Fruit fly (Drosophila melanogaster) whole organism, wandering third instar larva: ENCODE measurements around the gene flfl.
A peak's percentile ranks its signal among the peaks of the same experiment; 100 is the strongest.

ENCODE experiments used
- Abd-B ChIP-seq: fragments of >200 bp; optimal IDR thresholded peaks from 2 replicates; lab custom pipeline; 2017; ENCODE audit warnings: missing biosample characterization, missing genetic modification characterization
- CrebA ChIP-seq: fragments of 200-800 bp; sonication (Bioruptor generic); optimal IDR thresholded peaks from 2 replicates; lab custom pipeline; 2016; ENCODE audit warnings: missing biosample characterization, mild to moderate bottlenecking, missing genetic modification characterization, borderline replicate concordance
- Dfd ChIP-seq: fragments of >200 bp; optimal IDR thresholded peaks from 2 replicates; lab custom pipeline; 2017; ENCODE audit warnings: missing biosample characterization, missing genetic modification characterization
- Dif ChIP-seq: fragments of 200-275, 200-300 bp; sonication (Bioruptor generic); optimal IDR thresholded peaks from 2 replicates; lab custom pipeline; 2018; ENCODE audit warnings: missing biosample characterization, missing genetic modification characterization; ENCODE audit not compliant: partially characterized antibody
- GATAd ChIP-seq: sonication (Bioruptor generic); optimal IDR thresholded peaks from 2 replicates; lab custom pipeline; 2016; ENCODE audit warnings: missing biosample characterization, missing genetic modification characterization
- HLH106 ChIP-seq: fragments of 200-800 bp; optimal IDR thresholded peaks from 3 replicates; lab custom pipeline; 2019; ENCODE audit warnings: missing biosample characterization, mild to moderate bottlenecking, missing genetic modification characterization, moderate library complexity
- Hnf4 ChIP-seq: fragments of 200-800 bp; sonication (Bioruptor generic); optimal IDR thresholded peaks from 2 replicates; lab custom pipeline; 2016; ENCODE audit warnings: missing biosample characterization, mild to moderate bottlenecking, missing genetic modification characterization
- Hr78 ChIP-seq: fragments of >200 bp; optimal IDR thresholded peaks from 2 replicates; lab custom pipeline; 2017; ENCODE audit warnings: missing biosample characterization, missing genetic modification characterization
- Hr83 ChIP-seq: fragments of 200-300 bp; sonication (Bioruptor generic); optimal IDR thresholded peaks from 2 replicates; lab custom pipeline; 2016; ENCODE audit warnings: missing biosample characterization, mild to moderate bottlenecking, missing genetic modification characterization, moderate library complexity; ENCODE audit not compliant: poor library complexity, severe bottlenecking
- Jra ChIP-seq: sonication (Bioruptor generic); optimal IDR thresholded peaks from 2 replicates; lab custom pipeline; 2016; ENCODE audit warnings: missing biosample characterization, missing genetic modification characterization
- Mio ChIP-seq: sonication (Bioruptor generic); optimal IDR thresholded peaks from 2 replicates; lab custom pipeline; 2016; ENCODE audit warnings: missing biosample characterization, missing genetic modification characterization
- Myc ChIP-seq: fragments of >200 bp; optimal IDR thresholded peaks from 2 replicates; lab custom pipeline; 2017
- N ChIP-seq: fragments of >200 bp; optimal IDR thresholded peaks from 2 replicates; lab custom pipeline; 2018; ENCODE audit warnings: missing biosample characterization, missing external identifiers, missing genetic modification characterization
- OdsH ChIP-seq: fragments of 200-800 bp; sonication (Bioruptor generic); optimal IDR thresholded peaks from 2 replicates; lab custom pipeline; 2016; ENCODE audit warnings: missing biosample characterization, mild to moderate bottlenecking, missing genetic modification characterization
- Rel ChIP-seq, 2 experiments: fragments of 200-800 bp; sonication (Bioruptor generic) in 1 of 2; optimal IDR thresholded peaks; 2 replicates in 1 of 2; 3 replicates in 1 of 2; lab custom pipeline; 2016 to 2019; ENCODE audit warnings: mild to moderate bottlenecking in 2 of 2, missing biosample characterization in 2 of 2, missing genetic modification characterization in 2 of 2, moderate library complexity in 1 of 2
- Sp1 ChIP-seq: fragments of 200-800 bp; sonication (Bioruptor generic); optimal IDR thresholded peaks from 3 replicates; lab custom pipeline; 2019; ENCODE audit warnings: missing biosample characterization, mild to moderate bottlenecking, missing genetic modification characterization, moderate library complexity
- Vsx2 ChIP-seq: fragments of 200-300, 225-300 bp; sonication (Bioruptor generic); optimal IDR thresholded peaks from 2 replicates; lab custom pipeline; 2018; ENCODE audit warnings: missing biosample characterization, missing genetic modification characterization; ENCODE audit not compliant: partially characterized antibody
- br ChIP-seq: fragments of 200-800 bp; sonication (Bioruptor generic); optimal IDR thresholded peaks from 2 replicates; lab custom pipeline; 2016; ENCODE audit warnings: missing biosample characterization, missing genetic modification characterization
- brk ChIP-seq: fragments of 200-800 bp; sonication (Bioruptor generic); optimal IDR thresholded peaks from 2 replicates; lab custom pipeline; 2016; ENCODE audit warnings: missing biosample characterization, mild to moderate bottlenecking, missing genetic modification characterization
- dl ChIP-seq, 2 experiments: fragments of 175-275, 200-275 bp in 1 of 2; fragments of 200-275 bp in 1 of 2; sonication (Bioruptor generic); optimal IDR thresholded peaks; lab custom pipeline; 2018; ENCODE audit warnings: mild to moderate bottlenecking in 2 of 2, missing biosample characterization in 2 of 2, missing genetic modification characterization in 2 of 2, moderate library complexity in 2 of 2; ENCODE audit not compliant: partially characterized antibody in 2 of 2, insufficient read depth in 1 of 2
- dmrt93B ChIP-seq: fragments of 200-800 bp; sonication (Bioruptor generic); optimal IDR thresholded peaks from 2 replicates; lab custom pipeline; 2018; ENCODE audit warnings: missing biosample characterization, mild to moderate bottlenecking, missing genetic modification characterization
- dsf ChIP-seq: sonication (Bioruptor generic); optimal IDR thresholded peaks from 2 replicates; lab custom pipeline; 2016; ENCODE audit warnings: missing biosample characterization, missing genetic modification characterization, borderline replicate concordance
- ey ChIP-seq: fragments of 200-800 bp; sonication (Bioruptor generic); optimal IDR thresholded peaks from 2 replicates; lab custom pipeline; 2016; ENCODE audit warnings: missing biosample characterization, missing genetic modification characterization
- foxo ChIP-seq, 2 experiments: fragments of 200-800 bp; sonication (Bioruptor generic); optimal IDR thresholded peaks; 2 replicates in 1 of 2; 3 replicates in 1 of 2; lab custom pipeline; 2016 to 2017; ENCODE audit warnings: missing biosample characterization in 2 of 2, missing genetic modification characterization in 2 of 2
- fru ChIP-seq: fragments of 200-800 bp; sonication (Bioruptor generic); optimal IDR thresholded peaks from 3 replicates; lab custom pipeline; 2016; ENCODE audit warnings: missing biosample characterization, mild to moderate bottlenecking, missing genetic modification characterization
- h ChIP-seq: fragments of 200-800 bp; sonication (Bioruptor generic); optimal IDR thresholded peaks from 3 replicates; lab custom pipeline; 2016; ENCODE audit warnings: missing biosample characterization, mild to moderate bottlenecking, missing genetic modification characterization
- jim ChIP-seq: fragments of 175-275, 200-325 bp; sonication (Bioruptor generic); optimal IDR thresholded peaks from 2 replicates; lab custom pipeline; 2016; ENCODE audit warnings: missing biosample characterization, mild to moderate bottlenecking, missing genetic modification characterization
- lola ChIP-seq: fragments of >200 bp; optimal IDR thresholded peaks from 2 replicates; lab custom pipeline; 2017; ENCODE audit warnings: missing biosample characterization, missing genetic modification characterization
- psq ChIP-seq: fragments of 200-800 bp; sonication (Bioruptor generic); optimal IDR thresholded peaks from 3 replicates; lab custom pipeline; 2017; ENCODE audit warnings: missing biosample characterization, mild to moderate bottlenecking, missing genetic modification characterization, moderate library complexity
- rgr ChIP-seq: fragments of 200-800 bp; sonication (Bioruptor generic); optimal IDR thresholded peaks from 3 replicates; lab custom pipeline; 2016; ENCODE audit warnings: missing biosample characterization, mild to moderate bottlenecking, missing genetic modification characterization
- sv ChIP-seq: fragments of 200-800 bp; sonication (Bioruptor generic); optimal IDR thresholded peaks from 3 replicates; lab custom pipeline; 2016; ENCODE audit warnings: missing biosample characterization, missing genetic modification characterization
- tai ChIP-seq: sonication (Bioruptor generic); optimal IDR thresholded peaks from 2 replicates; lab custom pipeline; 2016; ENCODE audit warnings: missing biosample characterization, missing genetic modification characterization
- usp ChIP-seq: fragments of >200 bp; optimal IDR thresholded peaks from 2 replicates; lab custom pipeline; 2017; ENCODE audit warnings: missing biosample characterization, missing genetic modification characterization
- woc ChIP-seq: sonication (Bioruptor generic); optimal IDR thresholded peaks from 2 replicates; lab custom pipeline; 2016; ENCODE audit warnings: missing biosample characterization, mild to moderate bottlenecking, missing genetic modification characterization

Gene flfl

DNA sequence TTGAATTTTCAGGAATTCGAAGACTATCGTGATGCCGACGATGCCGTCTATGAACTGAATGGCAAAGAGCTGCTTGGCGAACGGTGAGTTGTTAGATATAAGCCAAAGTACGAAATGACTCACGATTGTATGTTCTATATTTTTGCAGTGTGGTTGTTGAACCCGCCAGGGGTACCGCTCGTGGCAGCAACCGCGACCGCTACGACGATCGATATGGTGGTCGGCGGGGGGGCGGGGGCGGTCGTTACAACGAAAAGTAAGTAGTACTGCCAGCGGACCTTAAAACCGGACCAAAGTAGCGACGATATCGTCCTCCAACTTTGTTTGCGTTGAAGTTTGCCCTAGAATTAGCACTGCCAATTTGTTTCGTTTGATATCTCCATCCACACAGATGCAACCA, 21.6 kb upstream of the flfl start:
- TF ChIP-seq Dif (GFP tag; lab: Kevin White, UChicago) = no peak
- no peak for TF ChIP-seq dl (GFP tag; optimal IDR thresholded peaks at IDR 0.05; lab: Kevin White, UChicago; ENCODE audit: insufficient read depth in 1 of 2, partially characterized antibody in 2 of 2)
- no peak for TF ChIP-seq dmrt93B (GFP tag; lab: Kevin White, UChicago)

DNA sequence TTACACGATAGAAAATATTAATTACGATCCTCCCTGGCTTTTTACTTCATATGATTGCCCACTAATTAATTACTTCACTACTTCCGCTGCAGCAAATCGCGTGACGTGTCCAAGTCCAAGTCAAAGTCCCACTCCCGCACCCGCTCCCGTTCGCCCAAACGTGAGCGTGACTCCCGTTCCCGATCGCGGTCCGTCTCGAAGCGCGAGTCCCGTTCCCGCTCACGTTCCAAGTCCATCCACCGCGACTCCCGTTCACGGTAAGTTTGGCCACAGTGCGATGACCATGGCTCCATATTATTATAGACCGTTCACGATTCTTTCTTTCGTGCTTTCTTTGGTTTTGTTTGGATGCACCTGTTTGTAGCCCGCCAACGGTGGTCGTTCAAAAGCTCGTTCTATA, 17.7 kb upstream of the flfl start:
- TF ChIP-seq Mio (GFP tag; lab: Kevin White, UChicago) = no peak
- no peak for TF ChIP-seq rgr (GFP tag; lab: Kevin White, UChicago)
- no peak for TF ChIP-seq Hnf4 (GFP tag; lab: Kevin White, UChicago)
- no peak for TF ChIP-seq Dfd (GFP tag; lab: Kevin White, UChicago)
- no peak for TF ChIP-seq dl (GFP tag; optimal IDR thresholded peaks at IDR 0.05; lab: Kevin White, UChicago; ENCODE audit: insufficient read depth in 1 of 2, partially characterized antibody in 2 of 2)
- no peak for TF ChIP-seq tai (GFP tag; lab: Kevin White, UChicago)
- TF ChIP-seq lola (GFP tag; lab: Kevin White, UChicago) = no peak
- no peak for TF ChIP-seq GATAd
- no peak for TF ChIP-seq Jra (GFP tag; lab: Kevin White, UChicago)

DNA sequence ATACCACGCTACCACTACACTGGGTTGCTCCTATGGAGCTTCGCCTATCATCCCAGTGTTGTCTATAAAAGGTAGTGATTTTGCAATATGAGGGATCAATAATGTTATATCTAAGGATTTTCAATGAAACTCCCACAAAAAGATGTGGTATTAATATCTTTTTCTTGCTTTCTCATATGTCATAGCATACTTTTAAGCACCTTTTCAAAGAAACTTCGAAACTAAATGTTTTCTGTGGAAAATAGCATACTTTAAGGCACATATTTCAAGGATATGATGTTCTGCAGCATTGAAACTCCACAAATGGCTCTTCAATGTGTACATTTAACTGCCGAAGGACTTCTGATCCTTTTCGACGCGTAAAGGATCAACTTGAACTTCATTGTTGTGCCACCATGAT, 10.8 kb upstream of the flfl start:
- no peak for TF ChIP-seq CrebA (GFP tag; lab: Kevin White, UChicago)
- no peak for TF ChIP-seq tai (GFP tag; lab: Kevin White, UChicago)
- no peak for TF ChIP-seq Myc (lab: Kevin White, UChicago)
- no peak for TF ChIP-seq Rel (GFP tag; optimal IDR thresholded peaks at IDR 0.05; lab: Kevin White, UChicago)
- no peak for TF ChIP-seq Rel (tag; optimal IDR thresholded peaks at IDR 0.05; lab: Kevin White, UChicago)
- TF ChIP-seq Dif (GFP tag; lab: Kevin White, UChicago) = no peak
- no peak for TF ChIP-seq Mio (GFP tag; lab: Kevin White, UChicago)
- no peak for TF ChIP-seq Jra (GFP tag; lab: Kevin White, UChicago)
- no peak for TF ChIP-seq woc (GFP tag; lab: Kevin White, UChicago)
- no peak for TF ChIP-seq dsf (GFP tag; lab: Kevin White, UChicago)
- TF ChIP-seq N (GFP tag; lab: Kevin White, UChicago) = no peak
- no peak for TF ChIP-seq jim (GFP tag; lab: Kevin White, UChicago)
- TF ChIP-seq usp (GFP tag; lab: Kevin White, UChicago) = no peak
- TF ChIP-seq brk = no peak
- TF ChIP-seq sv (GFP tag; lab: Kevin White, UChicago) = no peak
- no peak for TF ChIP-seq Abd-B (GFP tag; lab: Kevin White, UChicago)
- TF ChIP-seq Hr78 (GFP tag; lab: Kevin White, UChicago) = no peak
- TF ChIP-seq Vsx2 = no peak
- TF ChIP-seq OdsH (GFP tag; lab: Kevin White, UChicago) = no peak
- no peak for TF ChIP-seq Dfd (GFP tag; lab: Kevin White, UChicago)
- no peak for TF ChIP-seq foxo (GFP tag; optimal IDR thresholded peaks at IDR 0.05; lab: Kevin White, UChicago)

DNA sequence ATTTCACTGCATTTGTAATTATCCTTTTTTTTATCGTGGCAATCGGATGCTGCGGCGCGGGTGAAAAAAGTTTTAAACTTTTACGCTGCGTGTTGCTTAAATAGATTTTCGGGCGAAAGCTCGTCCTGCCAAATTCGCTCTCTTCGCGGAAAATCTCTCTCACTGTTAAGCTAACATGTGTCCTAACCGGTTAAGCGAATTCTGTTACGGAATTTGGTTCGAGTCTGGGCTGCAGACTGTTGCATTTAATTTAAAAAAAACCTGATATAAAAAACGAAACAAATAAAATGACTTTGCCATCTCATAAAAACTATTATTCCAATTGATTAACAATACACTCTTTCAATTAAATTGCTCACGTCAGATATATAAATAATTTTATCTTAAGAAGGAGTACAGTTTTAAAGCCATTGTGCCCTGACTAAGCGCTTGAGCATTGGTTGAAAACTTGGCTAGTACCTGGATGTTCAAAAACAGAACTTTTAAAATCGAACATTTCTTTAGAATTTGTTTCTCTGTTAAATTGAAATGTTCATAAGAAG, 9.2 kb upstream of the flfl start, which contains the start of gene Task6:
Gene Task6, minus strand, starts transcription at position 51 of the 542 bp plus-strand sequence.
- TF ChIP-seq CrebA (GFP tag; lab: Kevin White, UChicago) (no peak), psq (no peak), Vsx2 (no peak), Myc (lab: Kevin White, UChicago) (peak; percentile 73)

DNA sequence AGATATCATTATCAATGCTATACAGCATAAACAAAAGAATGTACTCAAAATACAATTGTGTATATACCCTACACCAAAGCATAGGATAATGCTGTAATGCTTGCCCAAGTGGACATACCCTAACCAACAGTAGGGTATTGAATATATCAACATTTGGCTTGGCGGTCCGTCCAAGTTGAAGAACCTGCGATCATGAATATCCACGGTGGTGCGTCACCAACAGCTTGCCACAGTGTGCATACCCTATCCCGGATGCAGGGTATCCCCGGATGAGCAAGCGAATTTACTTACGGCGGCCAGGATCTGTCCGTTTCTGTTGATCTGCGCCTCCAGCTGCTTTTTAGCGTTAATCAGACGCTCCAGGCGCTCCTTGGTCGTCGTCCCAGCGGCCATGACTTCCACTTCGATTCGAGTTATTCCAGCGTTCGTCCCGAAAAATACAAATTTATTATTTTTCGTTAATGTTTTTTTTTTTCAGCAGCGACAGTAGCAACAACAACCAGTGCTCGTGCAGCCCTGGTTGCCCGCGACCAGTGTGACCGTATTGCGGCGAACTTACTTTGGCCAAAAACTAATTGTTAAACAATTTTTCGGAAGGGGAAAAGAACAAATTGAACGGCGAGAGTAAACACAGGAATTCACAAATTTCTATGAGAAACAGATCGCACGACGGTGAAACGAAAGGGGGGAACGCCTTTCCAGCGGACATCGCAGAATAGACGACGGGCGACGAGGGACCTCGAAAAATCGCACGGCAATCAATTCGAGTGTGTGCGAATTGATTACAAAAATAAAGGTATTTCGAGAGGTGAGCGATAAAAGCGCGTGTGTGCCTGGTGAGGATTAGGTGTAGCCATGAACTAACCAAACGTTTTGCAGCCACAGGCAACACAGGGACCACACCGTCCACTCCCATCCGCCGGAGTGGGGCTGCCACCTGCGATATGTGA, 7.3 kb upstream of the flfl start, which contains the start of the genes Lkb1 and CG9588:
Gene Lkb1, plus strand, starts transcription at position 413 of the 950 bp plus-strand sequence.
Gene CG9588, minus strand, starts transcription at position 545 of the 950 bp plus-strand sequence.
- TF ChIP-seq tai (GFP tag; lab: Kevin White, UChicago) = no peak
- TF ChIP-seq GATAd = no peak
- TF ChIP-seq N (GFP tag; lab: Kevin White, UChicago) = no peak
- no peak for TF ChIP-seq Myc (lab: Kevin White, UChicago)
- TF ChIP-seq sv (GFP tag; lab: Kevin White, UChicago) = peak; percentile 39
- peak; percentile 66 for TF ChIP-seq br (GFP tag; lab: Kevin White, UChicago)
- TF ChIP-seq psq = peak; percentile 56
- peak; percentile 77 for TF ChIP-seq ey (GFP tag; lab: Kevin White, UChicago)
- TF ChIP-seq Rel (GFP tag; optimal IDR thresholded peaks at IDR 0.05; lab: Kevin White, UChicago) = no peak
- TF ChIP-seq Rel (tag; optimal IDR thresholded peaks at IDR 0.05; lab: Kevin White, UChicago) = peak; percentile 79
- peak; percentile 66 for TF ChIP-seq OdsH (GFP tag; lab: Kevin White, UChicago)
- TF ChIP-seq HLH106 (tag; lab: Kevin White, UChicago) = peak; percentile 27
- peak in 1 of 2 experiments; percentile 80 for TF ChIP-seq foxo (GFP tag; optimal IDR thresholded peaks at IDR 0.05; lab: Kevin White, UChicago)
- TF ChIP-seq Sp1 = peak; percentile 13
- TF ChIP-seq rgr (GFP tag; lab: Kevin White, UChicago) = peak; percentile 62
- TF ChIP-seq fru = peak; percentile 69
- peak; percentile 56 for TF ChIP-seq h
- TF ChIP-seq jim (GFP tag; lab: Kevin White, UChicago) = peak; percentile 51
- TF ChIP-seq Hr83 (GFP tag; lab: Kevin White, UChicago) = peak; percentile 53
- TF ChIP-seq, all 38 proteins: peak for 14
